Fruit fly (Drosophila melanogaster) whole organism, pupa: ENCODE measurements around the gene chm.

ENCODE experiments used
- CG8159 ChIP-seq: fragments of 200-800 bp; sonication (Bioruptor generic); optimal IDR thresholded peaks from 3 replicates; lab custom pipeline; 2018; ENCODE audit warnings: missing biosample characterization, mild to moderate bottlenecking, missing genetic modification characterization, moderate library complexity
- CG8301 ChIP-seq: fragments of 200-800 bp; sonication (Bioruptor generic); optimal IDR thresholded peaks from 2 replicates; lab custom pipeline; 2018; ENCODE audit warnings: missing biosample characterization, mild to moderate bottlenecking, missing genetic modification characterization

dm6 chr2L:7387813-7388558 lies 24.2 kb upstream of the chm start, which contains the start of the genes CG5149 and gudu:
- TF ChIP-seq CG8159 (no peak), CG8301 (tag; lab: Kevin White, UChicago) (no peak)
